Fruit fly (Drosophila melanogaster) whole organism, prepupa: ENCODE results near the gene CG7236.

Experiments used
- Blimp-1 ChIP-seq: fragments of 200-800 bp; sonication (Bioruptor generic); optimal IDR thresholded peaks from 3 replicates; lab custom pipeline; 2017; ENCODE audit warnings: missing biosample characterization, missing genetic modification characterization, mild to moderate bottlenecking, moderate library complexity, missing genetic modification reagents
- CG10631 ChIP-seq: fragments of 200-800 bp; sonication (Bioruptor generic); optimal IDR thresholded peaks from 2 replicates; lab custom pipeline; 2016; ENCODE audit warnings: missing biosample characterization, missing genetic modification characterization
- CG11762 ChIP-seq: fragments of 200-800 bp; sonication (Bioruptor generic); optimal IDR thresholded peaks from 3 replicates; lab custom pipeline; 2016; ENCODE audit warnings: missing biosample characterization, missing genetic modification characterization; ENCODE audit not compliant: insufficient read depth
- CG11902 ChIP-seq: fragments of 200-800 bp; sonication (Bioruptor generic); optimal IDR thresholded peaks from 3 replicates; lab custom pipeline; 2016; ENCODE audit warnings: missing biosample characterization, missing genetic modification characterization
- CG16779 ChIP-seq: fragments of 200-800 bp; sonication (Bioruptor generic); optimal IDR thresholded peaks from 3 replicates; lab custom pipeline; 2017; ENCODE audit warnings: missing biosample characterization, mild to moderate bottlenecking, missing genetic modification characterization
- CG3032 ChIP-seq: fragments of 200-800 bp; optimal IDR thresholded peaks from 2 replicates; lab custom pipeline; 2019; ENCODE audit warnings: missing biosample characterization, mild to moderate bottlenecking, missing genetic modification characterization, moderate library complexity
- CG32006 ChIP-seq: fragments of 200-800 bp; sonication (Bioruptor generic); optimal IDR thresholded peaks from 3 replicates; lab custom pipeline; 2017; ENCODE audit warnings: missing biosample characterization, mild to moderate bottlenecking, missing genetic modification characterization
- CG34406 ChIP-seq: fragments of 200-800 bp; sonication (Bioruptor generic); optimal IDR thresholded peaks from 3 replicates; lab custom pipeline; 2016; ENCODE audit warnings: missing biosample characterization, missing genetic modification characterization
- CG3919 ChIP-seq: fragments of 200-800 bp; sonication (Bioruptor generic); optimal IDR thresholded peaks from 3 replicates; lab custom pipeline; 2016; ENCODE audit warnings: missing biosample characterization, missing genetic modification characterization
- CG6792 ChIP-seq: fragments of 200-800 bp; sonication (Bioruptor generic); optimal IDR thresholded peaks from 3 replicates; lab custom pipeline; 2016; ENCODE audit warnings: missing biosample characterization, missing genetic modification characterization
- CG6854 ChIP-seq: fragments of 200-800 bp; sonication (Bioruptor generic); optimal IDR thresholded peaks from 2 replicates; lab custom pipeline; 2017; ENCODE audit warnings: missing biosample characterization, mild to moderate bottlenecking, missing genetic modification characterization
- CG8632 ChIP-seq: fragments of 200-800 bp; sonication (Bioruptor generic); optimal IDR thresholded peaks from 3 replicates; lab custom pipeline; 2016; ENCODE audit warnings: missing biosample characterization, missing genetic modification characterization
- CG9139 ChIP-seq: fragments of 200-800 bp; sonication (Bioruptor generic); optimal IDR thresholded peaks from 3 replicates; lab custom pipeline; 2017; ENCODE audit warnings: missing biosample characterization, mild to moderate bottlenecking, missing genetic modification characterization
- Eip78C ChIP-seq: fragments of 200-800 bp; sonication (Bioruptor generic); peaks from one replicate; lab custom pipeline; 2016; ENCODE audit warnings: missing biosample characterization, missing genetic modification characterization
- Ets96B ChIP-seq: fragments of 200-800 bp; optimal IDR thresholded peaks from 2 replicates; lab custom pipeline; 2019; ENCODE audit warnings: missing biosample characterization, mild to moderate bottlenecking, missing genetic modification characterization, moderate library complexity
- Gug ChIP-seq: fragments of 200-800 bp; sonication (Bioruptor generic); IDR thresholded peaks from 2 replicates; pipeline ENCODE4 v1.3.6; 2022; ENCODE audit warnings: missing biosample characterization, missing genetic modification characterization
- Lpt ChIP-seq: fragments of 200-800 bp; sonication (Bioruptor generic); optimal IDR thresholded peaks from 3 replicates; lab custom pipeline; 2016; ENCODE audit warnings: missing biosample characterization, missing genetic modification characterization
- OdsH ChIP-seq: fragments of 200-800 bp; sonication (Bioruptor generic); optimal IDR thresholded peaks from 3 replicates; lab custom pipeline; 2016; ENCODE audit warnings: missing biosample characterization, missing genetic modification characterization
- Sox15 ChIP-seq: fragments of 200-800 bp; sonication (Bioruptor generic); optimal IDR thresholded peaks from 3 replicates; lab custom pipeline; 2016; ENCODE audit warnings: missing biosample characterization, missing genetic modification characterization
- cyc ChIP-seq: fragments of 200-800 bp; sonication (Bioruptor generic); optimal IDR thresholded peaks from 3 replicates; lab custom pipeline; 2016; ENCODE audit warnings: missing biosample characterization, missing genetic modification characterization
- dac ChIP-seq: fragments of 200-800 bp; sonication (Bioruptor generic); optimal IDR thresholded peaks from 2 replicates; lab custom pipeline; 2017; ENCODE audit warnings: missing biosample characterization, mild to moderate bottlenecking, missing genetic modification characterization
- eg ChIP-seq: fragments of 200-800 bp; sonication (Bioruptor generic); IDR thresholded peaks from 3 replicates; pipeline ENCODE4 v1.3.6; 2022; ENCODE audit warnings: missing biosample characterization, missing genetic modification characterization
- fd59A ChIP-seq: fragments of 200-800 bp; sonication (Bioruptor generic); optimal IDR thresholded peaks from 2 replicates; lab custom pipeline; 2017; ENCODE audit warnings: missing biosample characterization, mild to moderate bottlenecking, missing genetic modification characterization, missing genetic modification reagents
- fkh ChIP-seq: fragments of 200-800 bp; sonication (Bioruptor generic); optimal IDR thresholded peaks from 3 replicates; lab custom pipeline; 2017; ENCODE audit warnings: missing biosample characterization, mild to moderate bottlenecking, missing genetic modification characterization, moderate library complexity
- lz ChIP-seq: fragments of 200-800 bp; sonication (Bioruptor generic); optimal IDR thresholded peaks from 3 replicates; lab custom pipeline; 2016; ENCODE audit warnings: missing biosample characterization, missing genetic modification characterization
- pdm3 ChIP-seq: fragments of 200-800 bp; sonication (Bioruptor generic); optimal IDR thresholded peaks from 3 replicates; lab custom pipeline; 2016; ENCODE audit warnings: missing biosample characterization, missing genetic modification characterization
- spab ChIP-seq: fragments of 200-800 bp; sonication (Bioruptor generic); optimal IDR thresholded peaks from 2 replicates; lab custom pipeline; 2017; ENCODE audit warnings: missing biosample characterization, mild to moderate bottlenecking, missing genetic modification characterization, missing genetic modification reagents
- ss ChIP-seq, 2 experiments: fragments of 200-800 bp; sonication (Bioruptor generic); optimal IDR thresholded peaks; 2 replicates in 1 of 2; 3 replicates in 1 of 2; lab custom pipeline; 2017 to 2018; ENCODE audit warnings: mild to moderate bottlenecking in 2 of 2, missing biosample characterization in 2 of 2, missing genetic modification characterization in 2 of 2, moderate library complexity in 1 of 2
- svp ChIP-seq: fragments of 200-800 bp; sonication (Bioruptor generic); peaks from one replicate; lab custom pipeline; 2016; ENCODE audit warnings: missing biosample characterization, missing genetic modification characterization
- vri ChIP-seq: fragments of 200-800 bp; sonication (Bioruptor generic); optimal IDR thresholded peaks from 3 replicates; lab custom pipeline; 2016; ENCODE audit warnings: missing biosample characterization, mild to moderate bottlenecking, missing genetic modification characterization

CG7236 gene

dm6 chr2L:5706074-5706473 is at the start of gene CG7236:
Gene CG7236, plus strand, starts transcription at chr2L:5706374.
- TF ChIP-seq CG10631 (no peak), eg (GFP tag; lab: Robert Waterston, UW) (no peak), Ets96B (tag; lab: Kevin White, UChicago) (no peak), CG11902 (GFP tag; lab: Kevin White, UChicago) (no peak), CG3919 (GFP tag; lab: Kevin White, UChicago) (no peak), CG3032 (tag; lab: Kevin White, UChicago) (no peak)

dm6 chr2L:5658415-5658814 is 47.8 kb upstream of the CG7236 start, which contains the start of gene DIP-theta:
Gene DIP-theta, minus strand, starts transcription at chr2L:5658560.
- no peak for TF ChIP-seq fd59A (GFP tag; lab: Kevin White, UChicago)

- TF ChIP-seq CG3032 (tag; lab: Kevin White, UChicago) (no peak), Lpt (no peak), Ets96B (tag; lab: Kevin White, UChicago) (no peak), CG9139 (GFP tag; lab: Kevin White, UChicago) (no peak), svp (GFP tag; lab: Kevin White, UChicago) (no peak), cyc (GFP tag; lab: Kevin White, UChicago) (no peak), Eip78C (no peak), CG34406 (GFP tag; lab: Kevin White, UChicago) (no peak)
These were observed 43.6 kb upstream of the CG7236 start, which contains the start of gene Hsp60C for dm6 chr2L:5662549-5662948. Gene Hsp60C, plus strand, starts transcription at chr2L:5662849.

dm6 chr2L:5678282-5678681 is 27.9 kb upstream of the CG7236 start, which contains the start of gene CG12511:
Gene CG12511, plus strand, starts transcription at chr2L:5678582.
- TF ChIP-seq dac (GFP tag; lab: Kevin White, UChicago) (no peak), CG8632 (GFP tag; lab: Kevin White, UChicago) (no peak), CG3032 (tag; lab: Kevin White, UChicago) (no peak), CG6854 (GFP tag; lab: Kevin White, UChicago) (no peak), Sox15 (GFP tag; lab: Kevin White, UChicago) (no peak), lz (GFP tag; lab: Kevin White, UChicago) (no peak), cyc (GFP tag; lab: Kevin White, UChicago) (no peak)

dm6 chr2L:5716580-5716979 is 10.4 kb downstream of the CG7236 start, which contains the start of the genes CG14007 and CG34011:
Gene CG14007, minus strand, starts transcription at chr2L:5716680.
Gene CG34011, plus strand, starts transcription at chr2L:5716701.
- no peak for TF ChIP-seq OdsH
- TF ChIP-seq eg (GFP tag; lab: Robert Waterston, UW): no peak
- no peak for TF ChIP-seq CG16779 (tag; lab: Kevin White, UChicago)
- no peak for TF ChIP-seq ss (GFP tag; optimal IDR thresholded peaks at IDR 0.05; lab: Kevin White, UChicago)
- TF ChIP-seq Gug (GFP tag; lab: Robert Waterston, UW): no peak
- TF ChIP-seq dac (GFP tag; lab: Kevin White, UChicago): no peak
- TF ChIP-seq CG11762: no peak
- no peak for TF ChIP-seq CG9139 (GFP tag; lab: Kevin White, UChicago)
- no peak for TF ChIP-seq CG6792 (GFP tag; lab: Kevin White, UChicago)
- TF ChIP-seq CG32006 (GFP tag; lab: Kevin White, UChicago): no peak
- TF ChIP-seq spab (GFP tag; lab: Kevin White, UChicago): no peak
- no peak for TF ChIP-seq fd59A (GFP tag; lab: Kevin White, UChicago)
- TF ChIP-seq Blimp-1 (GFP tag; lab: Kevin White, UChicago): no peak
- no peak for TF ChIP-seq pdm3

- peak; percentile 77 for TF ChIP-seq vri (GFP tag; lab: Kevin White, UChicago)
- no peak for TF ChIP-seq CG11762
- no peak for TF ChIP-seq Ets96B (tag; lab: Kevin White, UChicago)
- peak; percentile 88 for TF ChIP-seq fkh (GFP tag; lab: Kevin White, UChicago)
These were observed 14.4 kb downstream of the CG7236 start, which contains the start of the genes CG11149 and sip1 for dm6 chr2L:5720407-5721228. Gene CG11149, minus strand, starts transcription at chr2L:5720899. Gene sip1, plus strand, starts transcription at chr2L:5721051.
